Worm (Caenorhabditis elegans): Measurements from ENCODE around the gene T05D4.5.
A peak's percentile ranks its signal among the peaks of the same experiment; 100 is the strongest.

T05D4.5 gene

ce11 chrIII:13607833-13608232 lies 27.2 kb downstream of the T05D4.5 start, which contains the start of gene shpk-1:
Gene shpk-1, plus strand, starts transcription at chrIII:13608020.
- TF ChIP-seq elt-2 (tag; optimal IDR thresholded peaks at IDR 0.05) (peak; percentile 50), unc-3 (GFP tag; conservative IDR thresholded peaks at IDR 0.05) (no peak), unc-3 (tag; optimal IDR thresholded peaks at IDR 0.05) (no peak), ceh-9 (tag; optimal IDR thresholded peaks at IDR 0.05) (no peak), ceh-34 (tag; optimal IDR thresholded peaks at IDR 0.05) (no peak), pqm-1 (tag; optimal IDR thresholded peaks at IDR 0.05) (peak; percentile 73), ets-4 (tag; optimal IDR thresholded peaks at IDR 0.05) (no peak)

- TF ChIP-seq ceh-14 (tag; optimal IDR thresholded peaks at IDR 0.05) (no peak), sdc-2 (tag; optimal IDR thresholded peaks at IDR 0.05) (no peak)
These were observed 33.6 kb downstream of the T05D4.5 start for ce11 chrIII:13614206-13614605.

ce11 chrIII:13614751-13615150 lies 34.1 kb downstream of the T05D4.5 start:
- TF ChIP-seq madf-2 (tag; optimal IDR thresholded peaks at IDR 0.05) (no peak), ceh-22 (tag; optimal IDR thresholded peaks at IDR 0.05) (no peak), hlh-15 (tag; optimal IDR thresholded peaks at IDR 0.05) (no peak), nhr-232 (tag; optimal IDR thresholded peaks at IDR 0.05) (no peak), unc-42 (tag; optimal IDR thresholded peaks at IDR 0.05) (no peak), T23F11.4 (GFP tag; optimal IDR thresholded peaks at IDR 0.05) (no peak), rnt-1 (tag; optimal IDR thresholded peaks at IDR 0.05) (no peak), mec-3 (tag; optimal IDR thresholded peaks at IDR 0.05; ENCODE audit: borderline replicate concordance) (no peak), fax-1 (tag; optimal IDR thresholded peaks at IDR 0.05) (no peak), tbx-2 (tag; optimal IDR thresholded peaks at IDR 0.05) (no peak), ceh-9 (tag; optimal IDR thresholded peaks at IDR 0.05) (no peak), ceh-6 (GFP tag; optimal IDR thresholded peaks at IDR 0.05) (no peak), lim-6 (tag; optimal IDR thresholded peaks at IDR 0.05) (no peak), unc-55 (GFP tag; optimal IDR thresholded peaks at IDR 0.05) (no peak), ztf-16 (tag; optimal IDR thresholded peaks at IDR 0.05) (no peak), pros-1 (tag; optimal IDR thresholded peaks at IDR 0.05) (no peak), ceh-24 (tag; optimal IDR thresholded peaks at IDR 0.05) (no peak), syd-9 (tag; optimal IDR thresholded peaks at IDR 0.05) (no peak), ceh-31 (tag; optimal IDR thresholded peaks at IDR 0.05) (no peak), C38D4.7 (GFP tag; optimal IDR thresholded peaks at IDR 0.05) (no peak)

ce11 chrIII:13615530-13615929 lies 34.9 kb downstream of the T05D4.5 start:
- TF ChIP-seq odd-2 (tag; optimal IDR thresholded peaks at IDR 0.05) (no peak), madf-2 (tag; optimal IDR thresholded peaks at IDR 0.05) (no peak), K02D7.2 (tag; optimal IDR thresholded peaks at IDR 0.05) (no peak), hlh-6 (tag; optimal IDR thresholded peaks at IDR 0.05) (peak; percentile 0), elt-4 (tag; optimal IDR thresholded peaks at IDR 0.05) (peak; percentile 36), rnt-1 (tag; optimal IDR thresholded peaks at IDR 0.05) (no peak), ceh-31 (tag; optimal IDR thresholded peaks at IDR 0.05) (no peak), sox-4 (tag; optimal IDR thresholded peaks at IDR 0.05) (no peak)

- TF ChIP-seq lin-11 (tag; optimal IDR thresholded peaks at IDR 0.05) (no peak), unc-55 (GFP tag; optimal IDR thresholded peaks at IDR 0.05) (peak; percentile 16), ceh-18 (tag; optimal IDR thresholded peaks at IDR 0.05) (peak; percentile 78), elt-4 (tag; optimal IDR thresholded peaks at IDR 0.05) (no peak), pros-1 (tag; optimal IDR thresholded peaks at IDR 0.05) (no peak), npax-4 (tag; optimal IDR thresholded peaks at IDR 0.05) (no peak), tbx-2 (tag; optimal IDR thresholded peaks at IDR 0.05) (peak; percentile 31), Y22D7AL.16 (tag; optimal IDR thresholded peaks at IDR 0.05) (no peak), hlh-8 (tag; optimal IDR thresholded peaks at IDR 0.05) (peak; percentile 42), rnt-1 (tag; optimal IDR thresholded peaks at IDR 0.05) (peak; percentile 29)
These were observed 36.2 kb downstream of the T05D4.5 start, which contains the start of gene T12D8.9 for ce11 chrIII:13616793-13617192. Gene T12D8.9, plus strand, starts transcription at chrIII:13617104.

All from whole organism, late embryonic.